Worm (Caenorhabditis elegans): ENCODE results near the gene srh-122.

The srh-122 gene

ce11 chrV:15401856-15402314, 24.1 kb upstream of the srh-122 start, which contains the start of gene fbxa-135:
Gene fbxa-135 (plus strand): TSS chrV:15402264.
- TF ChIP-seq tab-1 (GFP tag; IDR thresholded peaks at IDR 0.05) (no peak), flt-1 (GFP tag; IDR thresholded peaks at IDR 0.05) (no peak), T22C8.4 (GFP tag; IDR thresholded peaks at IDR 0.05) (no peak), ref-1 (GFP tag; conservative IDR thresholded peaks at IDR 0.05) (no peak), med-1 (GFP tag; optimal IDR thresholded peaks at IDR 0.05; ENCODE audit: insufficient read depth) (no peak), ztf-29 (GFP tag; IDR thresholded peaks at IDR 0.05) (no peak), ztf-23 (GFP tag; IDR thresholded peaks at IDR 0.05) (no peak)

ce11 chrV:15399691-15400377, 22.0 kb upstream of the srh-122 start, which contains the start of the genes T06E6.15 and sri-7:
Gene T06E6.15 (minus strand): TSS chrV:15399791.
Gene sri-7 (plus strand): TSS chrV:15400327.
- TF ChIP-seq ztf-23 (GFP tag; IDR thresholded peaks at IDR 0.05) (no peak), ref-1 (GFP tag; conservative IDR thresholded peaks at IDR 0.05) (no peak), ztf-29 (GFP tag; IDR thresholded peaks at IDR 0.05) (no peak), med-1 (GFP tag; optimal IDR thresholded peaks at IDR 0.05; ENCODE audit: insufficient read depth) (no peak), klf-2 (GFP tag; conservative IDR thresholded peaks at IDR 0.05) (no peak), T22C8.4 (GFP tag; IDR thresholded peaks at IDR 0.05) (no peak), cog-1 (tag; optimal IDR thresholded peaks at IDR 0.05) (no peak), flt-1 (GFP tag; IDR thresholded peaks at IDR 0.05) (no peak), tab-1 (GFP tag; IDR thresholded peaks at IDR 0.05) (no peak)

DNA sequence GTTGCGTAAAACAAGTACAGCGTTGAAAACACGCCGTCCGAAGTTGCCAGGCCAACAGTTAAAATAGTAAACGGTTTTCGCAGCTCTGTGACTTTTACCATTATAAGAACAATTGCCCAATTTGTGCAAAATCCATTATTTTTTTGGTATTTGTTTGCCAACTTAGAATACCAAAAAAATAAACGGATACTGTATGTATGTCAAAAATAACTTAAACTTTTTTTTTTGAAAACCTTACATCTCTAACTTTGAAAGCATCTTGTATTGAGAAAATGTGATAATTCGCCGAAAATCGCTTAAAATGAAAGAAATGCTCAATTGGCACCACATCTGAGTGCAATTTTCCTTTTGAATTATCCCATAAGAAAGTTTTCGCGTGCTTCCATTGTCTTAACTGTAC, 20.9 kb upstream of the srh-122 start, which contains the start of gene fbxa-199:
Gene fbxa-199 (minus strand): TSS at position 101 of the 400 bp plus-strand sequence.
- TF ChIP-seq flt-1 (GFP tag; IDR thresholded peaks at IDR 0.05) (no peak), T22C8.4 (GFP tag; IDR thresholded peaks at IDR 0.05) (no peak), ztf-23 (GFP tag; IDR thresholded peaks at IDR 0.05) (no peak), ztf-29 (GFP tag; IDR thresholded peaks at IDR 0.05) (no peak), tab-1 (GFP tag; IDR thresholded peaks at IDR 0.05) (no peak), med-1 (GFP tag; optimal IDR thresholded peaks at IDR 0.05; ENCODE audit: insufficient read depth) (no peak), ref-1 (GFP tag; conservative IDR thresholded peaks at IDR 0.05) (no peak), klf-2 (GFP tag; conservative IDR thresholded peaks at IDR 0.05) (no peak), cog-1 (tag; optimal IDR thresholded peaks at IDR 0.05) (no peak)

DNA sequence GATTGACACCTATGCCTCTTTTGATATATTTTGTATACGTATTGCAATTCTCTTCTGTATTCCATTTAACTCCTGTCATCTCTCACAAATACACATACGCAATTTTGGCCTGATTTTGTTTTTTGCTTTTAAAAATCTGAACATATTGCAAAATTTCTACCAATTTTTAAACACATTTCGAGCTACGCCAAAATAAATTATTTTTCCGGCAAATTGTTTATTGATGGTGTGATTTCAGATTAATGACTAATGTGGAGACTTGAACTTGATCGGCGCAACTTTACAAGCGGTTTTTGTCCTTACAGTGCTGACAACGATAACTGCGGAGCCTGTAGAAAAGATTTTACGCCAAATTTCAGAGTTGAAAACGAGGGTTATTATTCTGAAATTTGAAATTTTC, 19.3 kb upstream of the srh-122 start:
- TF ChIP-seq T22C8.4 (GFP tag; IDR thresholded peaks at IDR 0.05) (no peak), ztf-29 (GFP tag; IDR thresholded peaks at IDR 0.05) (no peak), cog-1 (tag; optimal IDR thresholded peaks at IDR 0.05) (no peak), tab-1 (GFP tag; IDR thresholded peaks at IDR 0.05) (no peak), klf-2 (GFP tag; conservative IDR thresholded peaks at IDR 0.05) (no peak), flt-1 (GFP tag; IDR thresholded peaks at IDR 0.05) (no peak), med-1 (GFP tag; optimal IDR thresholded peaks at IDR 0.05; ENCODE audit: insufficient read depth) (no peak), ref-1 (GFP tag; conservative IDR thresholded peaks at IDR 0.05) (no peak), ztf-23 (GFP tag; IDR thresholded peaks at IDR 0.05) (no peak)

- no peak for TF ChIP-seq ref-1 (GFP tag; conservative IDR thresholded peaks at IDR 0.05)
- no peak for TF ChIP-seq cog-1 (tag; optimal IDR thresholded peaks at IDR 0.05)
- TF ChIP-seq ztf-29 (GFP tag; IDR thresholded peaks at IDR 0.05) = no peak
- TF ChIP-seq tab-1 (GFP tag; IDR thresholded peaks at IDR 0.05) = no peak
- no peak for TF ChIP-seq ztf-23 (GFP tag; IDR thresholded peaks at IDR 0.05)
- no peak for TF ChIP-seq med-1 (GFP tag; optimal IDR thresholded peaks at IDR 0.05; ENCODE audit: insufficient read depth)
- no peak for TF ChIP-seq T22C8.4 (GFP tag; IDR thresholded peaks at IDR 0.05)
- no peak for TF ChIP-seq klf-2 (GFP tag; conservative IDR thresholded peaks at IDR 0.05)
- TF ChIP-seq flt-1 (GFP tag; IDR thresholded peaks at IDR 0.05) = no peak
These were observed 17.5 kb upstream of the srh-122 start, which contains the start of gene cyb-3 for ce11 chrV:15395347-15395746. Gene cyb-3 (plus strand): TSS chrV:15395696.

ce11 chrV:15394906-15395305, 17.1 kb upstream of the srh-122 start, which contains the start of gene T06E6.1:
Gene T06E6.1 (minus strand): TSS chrV:15394961.
- TF ChIP-seq ztf-23 (GFP tag; IDR thresholded peaks at IDR 0.05) (no peak), ref-1 (GFP tag; conservative IDR thresholded peaks at IDR 0.05) (no peak), med-1 (GFP tag; optimal IDR thresholded peaks at IDR 0.05; ENCODE audit: insufficient read depth) (no peak), T22C8.4 (GFP tag; IDR thresholded peaks at IDR 0.05) (no peak), klf-2 (GFP tag; conservative IDR thresholded peaks at IDR 0.05) (no peak), cog-1 (tag; optimal IDR thresholded peaks at IDR 0.05) (no peak), flt-1 (GFP tag; IDR thresholded peaks at IDR 0.05) (no peak), tab-1 (GFP tag; IDR thresholded peaks at IDR 0.05) (no peak), ztf-29 (GFP tag; IDR thresholded peaks at IDR 0.05) (no peak)

DNA sequence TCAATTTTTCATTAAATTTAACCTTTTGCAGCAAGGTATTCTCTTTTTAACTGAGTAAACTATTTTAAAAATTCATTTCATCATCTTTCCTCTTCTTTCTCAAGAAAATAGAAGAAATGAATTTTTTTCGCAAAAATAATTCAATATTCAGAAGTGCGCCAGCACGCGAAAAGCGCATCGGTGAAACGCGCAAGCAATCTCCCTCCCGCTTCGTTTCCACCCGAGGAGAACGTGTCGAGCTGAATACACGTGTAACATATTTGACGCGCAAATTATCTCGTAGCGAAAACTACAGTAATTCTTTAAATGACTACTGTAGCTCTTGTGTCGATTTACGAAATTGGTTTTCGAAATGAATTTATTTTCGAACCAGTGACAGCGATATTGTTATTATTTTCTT, 14.3 kb upstream of the srh-122 start:
- TF ChIP-seq tab-1 (GFP tag; IDR thresholded peaks at IDR 0.05) = no peak
- TF ChIP-seq T22C8.4 (GFP tag; IDR thresholded peaks at IDR 0.05) = no peak
- no peak for TF ChIP-seq ztf-29 (GFP tag; IDR thresholded peaks at IDR 0.05)
- no peak for TF ChIP-seq klf-2 (GFP tag; conservative IDR thresholded peaks at IDR 0.05)
- TF ChIP-seq flt-1 (GFP tag; IDR thresholded peaks at IDR 0.05) = no peak
- no peak for TF ChIP-seq cog-1 (tag; optimal IDR thresholded peaks at IDR 0.05)
- TF ChIP-seq ref-1 (GFP tag; conservative IDR thresholded peaks at IDR 0.05) = no peak
- TF ChIP-seq med-1 (GFP tag; optimal IDR thresholded peaks at IDR 0.05; ENCODE audit: insufficient read depth) = no peak
- no peak for TF ChIP-seq ztf-23 (GFP tag; IDR thresholded peaks at IDR 0.05)

ce11 chrV:15388820-15389384, 11.1 kb upstream of the srh-122 start, which contains the start of gene srh-170:
Gene srh-170 (minus strand): TSS chrV:15388870.
- TF ChIP-seq klf-2 (GFP tag; conservative IDR thresholded peaks at IDR 0.05) = no peak
- TF ChIP-seq ztf-29 (GFP tag; IDR thresholded peaks at IDR 0.05) = no peak
- no peak for TF ChIP-seq T22C8.4 (GFP tag; IDR thresholded peaks at IDR 0.05)
- TF ChIP-seq cog-1 (tag; optimal IDR thresholded peaks at IDR 0.05) = no peak
- no peak for TF ChIP-seq ztf-23 (GFP tag; IDR thresholded peaks at IDR 0.05)
- TF ChIP-seq flt-1 (GFP tag; IDR thresholded peaks at IDR 0.05) = no peak
- TF ChIP-seq tab-1 (GFP tag; IDR thresholded peaks at IDR 0.05) = no peak
- no peak for TF ChIP-seq med-1 (GFP tag; optimal IDR thresholded peaks at IDR 0.05; ENCODE audit: insufficient read depth)
- no peak for TF ChIP-seq ref-1 (GFP tag; conservative IDR thresholded peaks at IDR 0.05)

DNA sequence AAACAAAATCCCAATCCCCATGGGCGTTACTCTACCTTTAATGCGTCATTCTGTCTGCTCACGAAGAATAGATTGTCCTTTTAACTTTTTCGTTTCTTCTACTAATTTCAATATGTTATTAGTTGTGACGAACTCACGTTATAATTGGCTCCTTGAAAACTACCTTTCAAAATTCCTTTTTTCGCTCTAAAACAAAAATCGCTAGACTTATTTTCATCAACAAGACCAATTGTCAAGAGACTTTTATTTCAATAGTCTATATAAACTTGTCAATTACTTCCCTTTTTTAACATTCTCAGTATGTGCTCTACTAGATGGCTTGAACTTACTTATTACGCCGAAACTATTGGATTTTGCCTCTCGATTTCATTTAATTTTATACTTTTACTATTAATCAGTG, 6.9 kb upstream of the srh-122 start, which contains the start of gene str-102:
Gene str-102 (plus strand): TSS at position 301 of the 400 bp plus-strand sequence.
- TF ChIP-seq med-1 (GFP tag; optimal IDR thresholded peaks at IDR 0.05; ENCODE audit: insufficient read depth) = no peak
- no peak for TF ChIP-seq ztf-29 (GFP tag; IDR thresholded peaks at IDR 0.05)
- TF ChIP-seq cog-1 (tag; optimal IDR thresholded peaks at IDR 0.05) = no peak
- no peak for TF ChIP-seq tab-1 (GFP tag; IDR thresholded peaks at IDR 0.05)
- TF ChIP-seq ref-1 (GFP tag; conservative IDR thresholded peaks at IDR 0.05) = no peak
- TF ChIP-seq T22C8.4 (GFP tag; IDR thresholded peaks at IDR 0.05) = no peak
- no peak for TF ChIP-seq klf-2 (GFP tag; conservative IDR thresholded peaks at IDR 0.05)
- no peak for TF ChIP-seq ztf-23 (GFP tag; IDR thresholded peaks at IDR 0.05)
- no peak for TF ChIP-seq flt-1 (GFP tag; IDR thresholded peaks at IDR 0.05)
